Worm (Caenorhabditis elegans) whole organism, L4/young adult: Measurements from ENCODE around the gene ZK721.3.

ENCODE experiments used
- W03F9.2 ChIP-seq: fragments of 150-350 bp; optimal IDR thresholded peaks from 2 replicates; lab custom pipeline; 2014; ENCODE audit warnings: missing biosample characterization, missing genetic modification characterization
- him-1 ChIP-seq: sonication (generic microtip); optimal IDR thresholded peaks from 2 replicates; lab custom pipeline; 2016; ENCODE audit warnings: missing genotype, missing genetic modification reagents, missing genetic modification characterization, missing compliant biosample characterization

ce11 chrX:8796699-8797282, 12.5 kb downstream of the ZK721.3 start, which contains the start of gene R04E5.7:
- no peak for TF ChIP-seq W03F9.2
- no peak for TF ChIP-seq him-1
